Worm (Caenorhabditis elegans) whole organism, L3 larva: Measurements from ENCODE around the gene cyp-33B1.

Source experiments
- R02D3.7 ChIP-seq: fragments of 150-350 bp; optimal IDR thresholded peaks from 2 replicates; lab custom pipeline; 2014; ENCODE audit warnings: missing biosample characterization, missing genetic modification characterization
- daf-12 ChIP-seq: fragments of 150-350 bp; optimal IDR thresholded peaks from 2 replicates; lab custom pipeline; 2014; ENCODE audit warnings: missing biosample characterization, missing genetic modification reagents, missing genetic modification characterization
- fkh-10 ChIP-seq: sonication (generic microtip); optimal IDR thresholded peaks from 2 replicates; lab custom pipeline; 2017; ENCODE audit warnings: missing biosample characterization, missing genetic modification reagents, missing genetic modification characterization
- fos-1 ChIP-seq: fragments of 150-350 bp; optimal IDR thresholded peaks from 2 replicates; lab custom pipeline; 2014; ENCODE audit warnings: missing biosample characterization, missing genetic modification characterization
- hmg-11 ChIP-seq: sonication (generic microtip); optimal IDR thresholded peaks from 2 replicates; lab custom pipeline; 2016; ENCODE audit warnings: missing genetic modification characterization, missing compliant biosample characterization
- jun-1 ChIP-seq: fragments of 150-350 bp; optimal IDR thresholded peaks from 2 replicates; lab custom pipeline; 2014; ENCODE audit warnings: missing biosample characterization, missing genetic modification reagents, missing genetic modification characterization
- lin-39 ChIP-seq: fragments of 150-350 bp; optimal IDR thresholded peaks from 2 replicates; lab custom pipeline; 2018; ENCODE audit warnings: missing biosample characterization, missing genetic modification reagents, missing genetic modification characterization
- nhr-12 ChIP-seq: fragments of 150-350 bp; optimal IDR thresholded peaks from 2 replicates; lab custom pipeline; 2014; ENCODE audit warnings: missing biosample characterization, missing genetic modification characterization
- nhr-28 ChIP-seq: fragments of 150-350 bp; optimal IDR thresholded peaks from 2 replicates; lab custom pipeline; 2014; ENCODE audit warnings: missing biosample characterization, missing genetic modification characterization
- sea-2 ChIP-seq: fragments of 150-350 bp; sonication (generic microtip); optimal IDR thresholded peaks from 4 replicates; lab custom pipeline; 2014; ENCODE audit warnings: missing biosample characterization, missing genetic modification reagents, missing genetic modification characterization
- snpc-4 ChIP-seq: fragments of 150-350 bp; optimal IDR thresholded peaks from 2 replicates; lab custom pipeline; 2014; ENCODE audit warnings: missing biosample characterization, missing genetic modification characterization
- unc-39 ChIP-seq: sonication (generic microtip); optimal IDR thresholded peaks from 4 replicates; lab custom pipeline; 2017; ENCODE audit warnings: missing biosample characterization, missing genetic modification characterization
- unc-62 ChIP-seq: fragments of 150-350 bp; sonication (generic microtip); optimal IDR thresholded peaks from 4 replicates; lab custom pipeline; 2014; ENCODE audit warnings: missing biosample characterization, missing genetic modification reagents, missing genetic modification characterization
- zag-1 ChIP-seq: fragments of 150-350 bp; optimal IDR thresholded peaks from 2 replicates; lab custom pipeline; 2014; ENCODE audit warnings: missing biosample characterization, missing genetic modification characterization

DNA sequence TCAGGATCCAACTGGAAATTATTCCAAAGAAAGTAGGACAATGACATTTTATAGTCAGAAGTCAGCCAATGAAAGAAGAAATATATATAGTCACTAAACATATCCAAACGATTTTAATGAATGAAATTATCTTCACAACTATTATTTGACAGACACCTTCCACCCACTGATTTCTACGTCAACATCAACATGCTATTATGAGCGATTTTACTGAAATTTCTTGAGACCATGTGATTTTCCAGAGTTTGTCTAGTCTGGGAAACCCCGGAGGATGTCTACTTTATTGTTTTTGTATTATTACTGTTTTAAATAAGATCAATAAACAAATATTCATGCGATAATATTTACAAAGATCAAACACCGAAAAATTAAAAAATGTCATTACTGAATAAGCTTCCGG lies 25.6 kb upstream of the cyp-33B1 start, which contains the start of gene srt-18:
- TF ChIP-seq hmg-11 (tag; lab: Kevin White, UChicago) (no peak), fkh-10 (GFP tag; lab: Kevin White, UChicago) (no peak), fos-1 (no peak), unc-39 (tag; lab: Kevin White, UChicago) (no peak), sea-2 (GFP tag; lab: Kevin White, UChicago) (no peak), zag-1 (no peak), nhr-12 (no peak), nhr-28 (tag; lab: Kevin White, UChicago) (no peak), daf-12 (tag; lab: Kevin White, UChicago) (no peak), unc-62 (GFP tag; lab: Kevin White, UChicago) (no peak), R02D3.7 (tag; lab: Kevin White, UChicago) (no peak), snpc-4 (no peak), jun-1 (no peak), lin-39 (tag; lab: Kevin White, UChicago) (no peak)
